1 fruit fly cellular context compared by ENCODE assay signal in the genomic region with DNA sequence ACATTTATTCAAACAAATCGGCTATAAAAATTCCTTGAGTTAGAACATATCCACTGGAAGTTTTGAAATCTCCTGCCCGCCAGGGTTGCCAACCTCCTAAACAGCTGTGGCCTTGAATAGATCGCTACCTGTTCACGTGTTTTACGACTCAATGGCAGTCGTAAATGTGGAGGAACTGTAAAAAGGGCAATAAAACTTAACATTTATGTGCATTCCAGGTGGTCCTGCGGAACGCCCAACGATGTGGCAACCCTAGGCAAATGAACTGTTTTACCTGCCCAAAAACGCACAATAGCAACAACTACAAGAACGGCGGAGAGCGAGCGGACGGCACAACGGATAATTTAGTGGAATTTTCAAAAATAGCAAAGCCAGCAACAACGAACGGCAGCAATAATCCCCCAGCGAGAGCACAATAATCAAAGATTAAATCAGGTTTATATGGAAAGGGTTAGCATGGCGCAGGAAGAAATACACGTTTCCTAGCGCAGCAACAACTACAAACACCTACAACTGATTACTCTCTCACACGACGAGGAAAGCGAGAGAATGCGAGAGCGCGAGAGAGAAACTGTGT.
TF ChIP-seq lines count a peak whose summit lies in the region.

No protein-coding gene starts in this region.

TF ChIP-seq in whole organism, embryonic, 481 proteins besides CTCF, POLR2A, EP300 and RAD21 (continued from another document and continues in another):
- TF ChIP-seq gro (GFP tag; optimal IDR thresholded peaks at IDR 0.05; lab: Kevin White, UChicago) (no peak), CG33213 (GFP tag; optimal IDR thresholded peaks at IDR 0.05; lab: Kevin White, UChicago) (peak; percentile 29), CG1602 (GFP tag; optimal IDR thresholded peaks at IDR 0.05; lab: Kevin White, UChicago) (no peak), Gsc (GFP tag; IDR thresholded peaks at IDR 0.05; lab: Robert Waterston, UW) (0 out of 2 replicates have a peak, but pooled peaks have one; percentile 27), pnt (GFP tag; optimal IDR thresholded peaks at IDR 0.05; lab: Kevin White, UChicago) (no peak), knrl (GFP tag; IDR thresholded peaks at IDR 0.05; lab: Robert Waterston, UW; ENCODE audit: partially characterized antibody) (no peak), vnd (GFP tag; IDR thresholded peaks at IDR 0.05; lab: Robert Waterston, UW; ENCODE audit: partially characterized antibody) (no peak), Hr39 (optimal IDR thresholded peaks at IDR 0.05; lab: Kevin White, UChicago) (no peak), Eip74EF (GFP tag; optimal IDR thresholded peaks at IDR 0.05; lab: Kevin White, UChicago) (no peak), ems (GFP tag; optimal IDR thresholded peaks at IDR 0.05; lab: Kevin White, UChicago) (peak; percentile 17), HmgD (GFP tag; optimal IDR thresholded peaks at IDR 0.05; lab: Kevin White, UChicago) (no peak), chn (GFP tag; optimal IDR thresholded peaks at IDR 0.05; lab: Kevin White, UChicago) (peak; percentile 31), Hey (tag; optimal IDR thresholded peaks at IDR 0.05; lab: Kevin White, UChicago) (no peak), lov (optimal IDR thresholded peaks at IDR 0.05; lab: Kevin White, UChicago) (no peak), lov (GFP tag; IDR thresholded peaks at IDR 0.05; lab: Robert Waterston, UW) (no peak), Gug (GFP tag; IDR thresholded peaks at IDR 0.05; lab: Robert Waterston, UW) (peak; percentile 43; the same call in 1 of the 4 replicates), bsh (GFP tag; optimal IDR thresholded peaks at IDR 0.05; lab: Kevin White, UChicago) (peak in 1 of 2 experiments; percentile 62), CG2120 (GFP tag; optimal IDR thresholded peaks at IDR 0.05; lab: Kevin White, UChicago) (no peak), NFAT (GFP tag; IDR thresholded peaks at IDR 0.05; lab: Robert Waterston, UW) (peak; percentile 47), run (tag; optimal IDR thresholded peaks at IDR 0.05; lab: Kevin White, UChicago) (no peak), CG16779 (GFP tag; IDR thresholded peaks at IDR 0.05; lab: Robert Waterston, UW) (no peak), PHDP (tag; optimal IDR thresholded peaks at IDR 0.05; lab: Kevin White, UChicago) (peak; percentile 2), shn (GFP tag; optimal IDR thresholded peaks at IDR 0.05; lab: Kevin White, UChicago) (peak; percentile 52), Dip3 (GFP tag; optimal IDR thresholded peaks at IDR 0.05; lab: Kevin White, UChicago) (peak; percentile 47), sens (GFP tag; lab: Kevin White, UChicago) (peak; percentile 87), eyg (GFP tag; optimal IDR thresholded peaks at IDR 0.05; lab: Kevin White, UChicago) (no peak), CG32772 (GFP tag; IDR thresholded peaks at IDR 0.05; lab: Robert Waterston, UW) (peak; percentile 49), Dref (GFP tag; IDR thresholded peaks at IDR 0.05; lab: Robert Waterston, UW) (no peak), Opbp (GFP tag; IDR thresholded peaks at IDR 0.05; lab: Robert Waterston, UW; ENCODE audit: partially characterized antibody) (0 out of 3 replicates have a peak, but pooled peaks have one; percentile 30), CG8478 (optimal IDR thresholded peaks at IDR 0.05; lab: Kevin White, UChicago) (no peak), slp2 (GFP tag; optimal IDR thresholded peaks at IDR 0.05; lab: Kevin White, UChicago) (peak; percentile 12), CG10959 (GFP tag; IDR thresholded peaks at IDR 0.05; lab: Robert Waterston, UW) (peak; percentile 18; the same call in 1 of the 2 replicates), CG12071 (GFP tag; optimal IDR thresholded peaks at IDR 0.05; lab: Kevin White, UChicago) (peak; percentile 58), CG7928 (GFP tag; optimal IDR thresholded peaks at IDR 0.05; lab: Kevin White, UChicago) (no peak), unpg (GFP tag; optimal IDR thresholded peaks at IDR 0.05; lab: Kevin White, UChicago) (peak; percentile 47), CG2129 (GFP tag; IDR thresholded peaks at IDR 0.05; lab: Robert Waterston, UW; ENCODE audit: partially characterized antibody) (no peak), sob (GFP tag; IDR thresholded peaks at IDR 0.05; lab: Robert Waterston, UW) (no peak; the same call in 1 of the 2 replicates), exex (tag; optimal IDR thresholded peaks at IDR 0.05; lab: Kevin White, UChicago) (no peak), zen (tag; optimal IDR thresholded peaks at IDR 0.05; lab: Kevin White, UChicago) (peak; percentile 89), CG34224 (GFP tag; IDR thresholded peaks at IDR 0.05; lab: Robert Waterston, UW; ENCODE audit: partially characterized antibody) (0 out of 3 replicates have a peak, but pooled peaks have one; percentile 26), Abd-B (GFP tag; optimal IDR thresholded peaks at IDR 0.05; lab: Kevin White, UChicago) (peak; percentile 63), bigmax (GFP tag; optimal IDR thresholded peaks at IDR 0.05; lab: Kevin White, UChicago) (no peak), CG42726 (GFP tag; IDR thresholded peaks at IDR 0.05; lab: Robert Waterston, UW; ENCODE audit: partially characterized antibody) (no peak), sima (GFP tag; optimal IDR thresholded peaks at IDR 0.05; lab: Kevin White, UChicago) (no peak), dpn (GFP tag; optimal IDR thresholded peaks at IDR 0.05; lab: Kevin White, UChicago) (peak in 1 of 2 experiments; percentile 27), jumu (GFP tag; optimal IDR thresholded peaks at IDR 0.05; lab: Kevin White, UChicago) (peak; percentile 58), en (GFP tag; optimal IDR thresholded peaks at IDR 0.05; lab: Kevin White, UChicago) (no peak), CG34376 (GFP tag; optimal IDR thresholded peaks at IDR 0.05; lab: Kevin White, UChicago) (no peak), zf30C (GFP tag; optimal IDR thresholded peaks at IDR 0.05; lab: Kevin White, UChicago) (no peak), tup (GFP tag; optimal IDR thresholded peaks at IDR 0.05; lab: Kevin White, UChicago) (no peak), grn (GFP tag; optimal IDR thresholded peaks at IDR 0.05; lab: Kevin White, UChicago) (peak; percentile 70), stwl (tag; optimal IDR thresholded peaks at IDR 0.05; lab: Kevin White, UChicago) (peak; percentile 44), fd64A (GFP tag; optimal IDR thresholded peaks at IDR 0.05; lab: Kevin White, UChicago) (no peak), CG18599 (GFP tag; optimal IDR thresholded peaks at IDR 0.05; lab: Kevin White, UChicago) (no peak), Ets65A (GFP tag; lab: Kevin White, UChicago) (no peak), CG12744 (GFP tag; optimal IDR thresholded peaks at IDR 0.05; lab: Kevin White, UChicago) (no peak), Nf-YA (GFP tag; IDR thresholded peaks at IDR 0.05; lab: Robert Waterston, UW) (peak; percentile 36; the same call in 1 of the 2 replicates), D (optimal IDR thresholded peaks at IDR 0.05; lab: Kevin White, UChicago) (peak; percentile 58), D (GFP tag; optimal IDR thresholded peaks at IDR 0.05; lab: Kevin White, UChicago) (no peak), nmo (GFP tag; optimal IDR thresholded peaks at IDR 0.05; lab: Kevin White, UChicago) (no peak), Bgb (GFP tag; IDR thresholded peaks at IDR 0.05; lab: Robert Waterston, UW; ENCODE audit: partially characterized antibody) (peak; percentile 16; the same call in 1 of the 2 replicates), Kr (GFP tag; optimal IDR thresholded peaks at IDR 0.05; lab: Kevin White, UChicago) (peak; percentile 100), CG4707 (GFP tag; optimal IDR thresholded peaks at IDR 0.05; lab: Kevin White, UChicago) (no peak), Mrtf (GFP tag; IDR thresholded peaks at IDR 0.05; lab: Robert Waterston, UW) (peak; percentile 57; the same call in 1 of the 3 replicates), CG3726 (GFP tag; IDR thresholded peaks at IDR 0.05; lab: Robert Waterston, UW) (no peak), CG5180 (GFP tag; optimal IDR thresholded peaks at IDR 0.05; lab: Kevin White, UChicago) (no peak), CG14860 (GFP tag; IDR thresholded peaks at IDR 0.05; lab: Robert Waterston, UW; ENCODE audit: partially characterized antibody) (no peak), tio (GFP tag; optimal IDR thresholded peaks at IDR 0.05; lab: Kevin White, UChicago) (no peak), sug (tag; optimal IDR thresholded peaks at IDR 0.05; lab: Kevin White, UChicago) (no peak), CG14965 (GFP tag; optimal IDR thresholded peaks at IDR 0.05; lab: Kevin White, UChicago; ENCODE audit: borderline replicate concordance) (no peak), Ravus (GFP tag; IDR thresholded peaks at IDR 0.05; lab: Robert Waterston, UW) (no peak), Bdp1 (GFP tag; optimal IDR thresholded peaks at IDR 0.05; lab: Kevin White, UChicago) (no peak), Dad (GFP tag; optimal IDR thresholded peaks at IDR 0.05; lab: Kevin White, UChicago) (no peak), repo (GFP tag; optimal IDR thresholded peaks at IDR 0.05; lab: Kevin White, UChicago) (no peak), unc-4 (GFP tag; IDR thresholded peaks at IDR 0.05; lab: Robert Waterston, UW; ENCODE audit: partially characterized antibody) (no peak), Dek (tag; optimal IDR thresholded peaks at IDR 0.05; lab: Kevin White, UChicago) (no peak), CG30431 (GFP tag; optimal IDR thresholded peaks at IDR 0.05; lab: Kevin White, UChicago) (peak; percentile 27), CG11560 (tag; IDR thresholded peaks at IDR 0.05; lab: Robert Waterston, UW) (no peak), odd (GFP tag; optimal IDR thresholded peaks at IDR 0.05; lab: Kevin White, UChicago) (no peak), kah (GFP tag; optimal IDR thresholded peaks at IDR 0.05; lab: Kevin White, UChicago) (peak; percentile 59), Ptx1 (GFP tag; IDR thresholded peaks at IDR 0.05; lab: Robert Waterston, UW) (peak; percentile 55), lbe (GFP tag; optimal IDR thresholded peaks at IDR 0.05; lab: Kevin White, UChicago) (no peak), NC2β (GFP tag; optimal IDR thresholded peaks at IDR 0.05; lab: Kevin White, UChicago) (peak; percentile 1), NfI (GFP tag; optimal IDR thresholded peaks at IDR 0.05; lab: Kevin White, UChicago) (peak; percentile 43), bowl (GFP tag; IDR thresholded peaks at IDR 0.05; lab: Robert Waterston, UW) (no peak), emc (GFP tag; optimal IDR thresholded peaks at IDR 0.05; lab: Kevin White, UChicago) (no peak), Meics (GFP tag; optimal IDR thresholded peaks at IDR 0.05; lab: Kevin White, UChicago) (no peak), Lpt (GFP tag; optimal IDR thresholded peaks at IDR 0.05; lab: Kevin White, UChicago) (no peak), CG3163 (GFP tag; optimal IDR thresholded peaks at IDR 0.05; lab: Kevin White, UChicago) (no peak), Asciz (GFP tag; optimal IDR thresholded peaks at IDR 0.05; lab: Kevin White, UChicago) (no peak), pita (GFP tag; optimal IDR thresholded peaks at IDR 0.05; lab: Kevin White, UChicago) (no peak), ac (GFP tag; optimal IDR thresholded peaks at IDR 0.05; lab: Kevin White, UChicago) (peak; percentile 29), CG13424 (tag; optimal IDR thresholded peaks at IDR 0.05; lab: Kevin White, UChicago) (no peak), Xrp1 (GFP tag; IDR thresholded peaks at IDR 0.05; lab: Robert Waterston, UW) (peak; percentile 57; the same call in 1 of the 2 replicates), CG16815 (GFP tag; optimal IDR thresholded peaks at IDR 0.05; lab: Kevin White, UChicago) (no peak), br (optimal IDR thresholded peaks at IDR 0.05; lab: Kevin White, UChicago) (no peak), Nf-YC (tag; optimal IDR thresholded peaks at IDR 0.05; lab: Kevin White, UChicago) (no peak), CG5245 (GFP tag; optimal IDR thresholded peaks at IDR 0.05; lab: Kevin White, UChicago) (no peak), CG8924 (tag; optimal IDR thresholded peaks at IDR 0.05; lab: Kevin White, UChicago) (no peak), Hsf (GFP tag; optimal IDR thresholded peaks at IDR 0.05; lab: Kevin White, UChicago) (peak; percentile 29), Xbp1 (GFP tag; optimal IDR thresholded peaks at IDR 0.05; lab: Kevin White, UChicago) (peak; percentile 23), gcm2 (GFP tag; optimal IDR thresholded peaks at IDR 0.05; lab: Kevin White, UChicago) (no peak), p53 (GFP tag; optimal IDR thresholded peaks at IDR 0.05; lab: Kevin White, UChicago) (no peak), ci (GFP tag; IDR thresholded peaks at IDR 0.05; lab: Robert Waterston, UW) (peak; percentile 73; the same call in 2 of the 3 replicates), Fer2 (tag; optimal IDR thresholded peaks at IDR 0.05; lab: Kevin White, UChicago) (no peak), CG17361 (GFP tag; IDR thresholded peaks at IDR 0.05; lab: Robert Waterston, UW) (no peak), ATbp (GFP tag; optimal IDR thresholded peaks at IDR 0.05; lab: Kevin White, UChicago) (no peak), sisA (GFP tag; IDR thresholded peaks at IDR 0.05; lab: Robert Waterston, UW) (peak; percentile 41), CG3838 (GFP tag; optimal IDR thresholded peaks at IDR 0.05; lab: Kevin White, UChicago) (no peak), CG6791 (GFP tag; IDR thresholded peaks at IDR 0.05; lab: Robert Waterston, UW; ENCODE audit: partially characterized antibody) (peak; percentile 46; the same call in 1 of the 3 replicates), nerfin-1 (tag; optimal IDR thresholded peaks at IDR 0.05; lab: Kevin White, UChicago) (peak; percentile 49), CG7786 (GFP tag; optimal IDR thresholded peaks at IDR 0.05; lab: Kevin White, UChicago) (peak; percentile 27), Taf1 (GFP tag; IDR thresholded peaks at IDR 0.05; lab: Robert Waterston, UW) (no peak), CG30403 (GFP tag; optimal IDR thresholded peaks at IDR 0.05; lab: Kevin White, UChicago) (no peak), CG2202 (tag; optimal IDR thresholded peaks at IDR 0.05; lab: Kevin White, UChicago) (no peak), CG10462 (GFP tag; optimal IDR thresholded peaks at IDR 0.05; lab: Kevin White, UChicago) (no peak), dm (GFP tag; optimal IDR thresholded peaks at IDR 0.05; lab: Kevin White, UChicago) (peak; percentile 13), CG9932 (GFP tag; IDR thresholded peaks at IDR 0.05; lab: Robert Waterston, UW) (peak; percentile 20; the same call in 1 of the 2 replicates), hbn (GFP tag; IDR thresholded peaks at IDR 0.05; lab: Robert Waterston, UW; ENCODE audit: partially characterized antibody) (no peak), CG8290 (GFP tag; optimal IDR thresholded peaks at IDR 0.05; lab: Kevin White, UChicago) (no peak), CG8290 (tag; optimal IDR thresholded peaks at IDR 0.05; lab: Kevin White, UChicago) (peak; percentile 23 to 86), Oli (tag; optimal IDR thresholded peaks at IDR 0.05; lab: Kevin White, UChicago) (peak; percentile 35), Ets97D (GFP tag; optimal IDR thresholded peaks at IDR 0.05; lab: Kevin White, UChicago) (no peak), ERR (GFP tag; optimal IDR thresholded peaks at IDR 0.05; lab: Kevin White, UChicago) (peak; percentile 21), E2f2 (GFP tag; IDR thresholded peaks at IDR 0.05; lab: Robert Waterston, UW) (no peak; the same call in 1 of the 2 replicates)
